Fruit fly (Drosophila melanogaster) whole organism, wandering third instar larva: Measurements from ENCODE around the gene Col4a1.

Source experiments
- Abd-B ChIP-seq: fragments of >200 bp; optimal IDR thresholded peaks from 2 replicates; lab custom pipeline; 2017; ENCODE audit warnings: missing biosample characterization, missing genetic modification characterization
- CG32264 ChIP-seq: fragments of 200-800 bp; sonication (Bioruptor generic); optimal IDR thresholded peaks from 2 replicates; lab custom pipeline; 2016; ENCODE audit warnings: missing biosample characterization, missing genetic modification characterization
- CG9705 ChIP-seq: fragments of 200-800 bp; sonication (Bioruptor generic); optimal IDR thresholded peaks from 2 replicates; lab custom pipeline; 2018; ENCODE audit warnings: missing biosample characterization, mild to moderate bottlenecking, missing genetic modification characterization
- CrebA ChIP-seq: fragments of 200-800 bp; sonication (Bioruptor generic); optimal IDR thresholded peaks from 2 replicates; lab custom pipeline; 2016; ENCODE audit warnings: missing biosample characterization, mild to moderate bottlenecking, missing genetic modification characterization, borderline replicate concordance
- Dfd ChIP-seq: fragments of >200 bp; optimal IDR thresholded peaks from 2 replicates; lab custom pipeline; 2017; ENCODE audit warnings: missing biosample characterization, missing genetic modification characterization
- Dif ChIP-seq: fragments of 200-275, 200-300 bp; sonication (Bioruptor generic); optimal IDR thresholded peaks from 2 replicates; lab custom pipeline; 2018; ENCODE audit warnings: missing biosample characterization, missing genetic modification characterization; ENCODE audit not compliant: partially characterized antibody
- GATAd ChIP-seq: sonication (Bioruptor generic); optimal IDR thresholded peaks from 2 replicates; lab custom pipeline; 2016; ENCODE audit warnings: missing biosample characterization, missing genetic modification characterization
- HLH106 ChIP-seq: fragments of 200-800 bp; optimal IDR thresholded peaks from 3 replicates; lab custom pipeline; 2019; ENCODE audit warnings: missing biosample characterization, mild to moderate bottlenecking, missing genetic modification characterization, moderate library complexity
- Hnf4 ChIP-seq: fragments of 200-800 bp; sonication (Bioruptor generic); optimal IDR thresholded peaks from 2 replicates; lab custom pipeline; 2016; ENCODE audit warnings: missing biosample characterization, mild to moderate bottlenecking, missing genetic modification characterization
- Hr78 ChIP-seq: fragments of >200 bp; optimal IDR thresholded peaks from 2 replicates; lab custom pipeline; 2017; ENCODE audit warnings: missing biosample characterization, missing genetic modification characterization
- Hr83 ChIP-seq: fragments of 200-300 bp; sonication (Bioruptor generic); optimal IDR thresholded peaks from 2 replicates; lab custom pipeline; 2016; ENCODE audit warnings: missing biosample characterization, mild to moderate bottlenecking, missing genetic modification characterization, moderate library complexity; ENCODE audit not compliant: poor library complexity, severe bottlenecking
- Jra ChIP-seq: sonication (Bioruptor generic); optimal IDR thresholded peaks from 2 replicates; lab custom pipeline; 2016; ENCODE audit warnings: missing biosample characterization, missing genetic modification characterization
- Mio ChIP-seq: sonication (Bioruptor generic); optimal IDR thresholded peaks from 2 replicates; lab custom pipeline; 2016; ENCODE audit warnings: missing biosample characterization, missing genetic modification characterization
- Myc ChIP-seq: fragments of >200 bp; optimal IDR thresholded peaks from 2 replicates; lab custom pipeline; 2017
- N ChIP-seq: fragments of >200 bp; optimal IDR thresholded peaks from 2 replicates; lab custom pipeline; 2018; ENCODE audit warnings: missing biosample characterization, missing external identifiers, missing genetic modification characterization
- OdsH ChIP-seq: fragments of 200-800 bp; sonication (Bioruptor generic); optimal IDR thresholded peaks from 2 replicates; lab custom pipeline; 2016; ENCODE audit warnings: missing biosample characterization, mild to moderate bottlenecking, missing genetic modification characterization
- Rel ChIP-seq, 2 experiments: fragments of 200-800 bp; sonication (Bioruptor generic) in 1 of 2; optimal IDR thresholded peaks; 2 replicates in 1 of 2; 3 replicates in 1 of 2; lab custom pipeline; 2016 to 2019; ENCODE audit warnings: mild to moderate bottlenecking in 2 of 2, missing biosample characterization in 2 of 2, missing genetic modification characterization in 2 of 2, moderate library complexity in 1 of 2
- Sp1 ChIP-seq: fragments of 200-800 bp; sonication (Bioruptor generic); optimal IDR thresholded peaks from 3 replicates; lab custom pipeline; 2019; ENCODE audit warnings: missing biosample characterization, mild to moderate bottlenecking, missing genetic modification characterization, moderate library complexity
- Vsx2 ChIP-seq: fragments of 200-300, 225-300 bp; sonication (Bioruptor generic); optimal IDR thresholded peaks from 2 replicates; lab custom pipeline; 2018; ENCODE audit warnings: missing biosample characterization, missing genetic modification characterization; ENCODE audit not compliant: partially characterized antibody
- br ChIP-seq: fragments of 200-800 bp; sonication (Bioruptor generic); optimal IDR thresholded peaks from 2 replicates; lab custom pipeline; 2016; ENCODE audit warnings: missing biosample characterization, missing genetic modification characterization
- brk ChIP-seq: fragments of 200-800 bp; sonication (Bioruptor generic); optimal IDR thresholded peaks from 2 replicates; lab custom pipeline; 2016; ENCODE audit warnings: missing biosample characterization, mild to moderate bottlenecking, missing genetic modification characterization
- dl ChIP-seq, 2 experiments: fragments of 175-275, 200-275 bp in 1 of 2; fragments of 200-275 bp in 1 of 2; sonication (Bioruptor generic); optimal IDR thresholded peaks; lab custom pipeline; 2018; ENCODE audit warnings: mild to moderate bottlenecking in 2 of 2, missing biosample characterization in 2 of 2, missing genetic modification characterization in 2 of 2, moderate library complexity in 2 of 2; ENCODE audit not compliant: partially characterized antibody in 2 of 2, insufficient read depth in 1 of 2
- dmrt93B ChIP-seq: fragments of 200-800 bp; sonication (Bioruptor generic); optimal IDR thresholded peaks from 2 replicates; lab custom pipeline; 2018; ENCODE audit warnings: missing biosample characterization, mild to moderate bottlenecking, missing genetic modification characterization
- dsf ChIP-seq: sonication (Bioruptor generic); optimal IDR thresholded peaks from 2 replicates; lab custom pipeline; 2016; ENCODE audit warnings: missing biosample characterization, missing genetic modification characterization, borderline replicate concordance
- ey ChIP-seq: fragments of 200-800 bp; sonication (Bioruptor generic); optimal IDR thresholded peaks from 2 replicates; lab custom pipeline; 2016; ENCODE audit warnings: missing biosample characterization, missing genetic modification characterization
- foxo ChIP-seq, 2 experiments: fragments of 200-800 bp; sonication (Bioruptor generic); optimal IDR thresholded peaks; 2 replicates in 1 of 2; 3 replicates in 1 of 2; lab custom pipeline; 2016 to 2017; ENCODE audit warnings: missing biosample characterization in 2 of 2, missing genetic modification characterization in 2 of 2
- fru ChIP-seq: fragments of 200-800 bp; sonication (Bioruptor generic); optimal IDR thresholded peaks from 3 replicates; lab custom pipeline; 2016; ENCODE audit warnings: missing biosample characterization, mild to moderate bottlenecking, missing genetic modification characterization
- h ChIP-seq: fragments of 200-800 bp; sonication (Bioruptor generic); optimal IDR thresholded peaks from 3 replicates; lab custom pipeline; 2016; ENCODE audit warnings: missing biosample characterization, mild to moderate bottlenecking, missing genetic modification characterization
- jim ChIP-seq: fragments of 175-275, 200-325 bp; sonication (Bioruptor generic); optimal IDR thresholded peaks from 2 replicates; lab custom pipeline; 2016; ENCODE audit warnings: missing biosample characterization, mild to moderate bottlenecking, missing genetic modification characterization
- lola ChIP-seq: fragments of >200 bp; optimal IDR thresholded peaks from 2 replicates; lab custom pipeline; 2017; ENCODE audit warnings: missing biosample characterization, missing genetic modification characterization
- pan ChIP-seq: fragments of >200 bp; optimal IDR thresholded peaks from 2 replicates; lab custom pipeline; 2017
- psq ChIP-seq: fragments of 200-800 bp; sonication (Bioruptor generic); optimal IDR thresholded peaks from 3 replicates; lab custom pipeline; 2017; ENCODE audit warnings: missing biosample characterization, mild to moderate bottlenecking, missing genetic modification characterization, moderate library complexity
- rgr ChIP-seq: fragments of 200-800 bp; sonication (Bioruptor generic); optimal IDR thresholded peaks from 3 replicates; lab custom pipeline; 2016; ENCODE audit warnings: missing biosample characterization, mild to moderate bottlenecking, missing genetic modification characterization
- sage ChIP-seq: fragments of 200-800 bp; sonication (Bioruptor generic); optimal IDR thresholded peaks from 2 replicates; lab custom pipeline; 2016; ENCODE audit warnings: missing biosample characterization, mild to moderate bottlenecking, missing genetic modification characterization
- sv ChIP-seq: fragments of 200-800 bp; sonication (Bioruptor generic); optimal IDR thresholded peaks from 3 replicates; lab custom pipeline; 2016; ENCODE audit warnings: missing biosample characterization, missing genetic modification characterization
- tai ChIP-seq: sonication (Bioruptor generic); optimal IDR thresholded peaks from 2 replicates; lab custom pipeline; 2016; ENCODE audit warnings: missing biosample characterization, missing genetic modification characterization
- usp ChIP-seq: fragments of >200 bp; optimal IDR thresholded peaks from 2 replicates; lab custom pipeline; 2017; ENCODE audit warnings: missing biosample characterization, missing genetic modification characterization
- woc ChIP-seq: sonication (Bioruptor generic); optimal IDR thresholded peaks from 2 replicates; lab custom pipeline; 2016; ENCODE audit warnings: missing biosample characterization, mild to moderate bottlenecking, missing genetic modification characterization

Col4a1 gene

dm6 chr2L:4998571-4999191 lies 30.7 kb upstream of the Col4a1 start:
- no peak for TF ChIP-seq jim (GFP tag; lab: Kevin White, UChicago)

dm6 chr2L:4999389-5000032 lies 29.9 kb upstream of the Col4a1 start:
- peak; percentile 23 for TF ChIP-seq dmrt93B (GFP tag; lab: Kevin White, UChicago)
- TF ChIP-seq CG32264, result peak; percentile 56
- no peak for TF ChIP-seq Dfd (GFP tag; lab: Kevin White, UChicago)
- no peak for TF ChIP-seq jim (GFP tag; lab: Kevin White, UChicago)
- TF ChIP-seq CrebA (GFP tag; lab: Kevin White, UChicago), result peak; percentile 44
- TF ChIP-seq pan (lab: Kevin White, UChicago), result no peak
- TF ChIP-seq woc (GFP tag; lab: Kevin White, UChicago), result no peak
- no peak for TF ChIP-seq GATAd (GFP tag; lab: Kevin White, UChicago)
- TF ChIP-seq Abd-B (GFP tag; lab: Kevin White, UChicago), result no peak
- no peak for TF ChIP-seq Dif
- TF ChIP-seq Hnf4 (GFP tag; lab: Kevin White, UChicago), result peak; percentile 75
- peak; percentile 73 for TF ChIP-seq fru
- no peak for TF ChIP-seq Hr83 (GFP tag; lab: Kevin White, UChicago)
- TF ChIP-seq sage (GFP tag; lab: Kevin White, UChicago), result no peak
- TF ChIP-seq OdsH, result peak; percentile 59
- peak; percentile 49 for TF ChIP-seq Sp1 (GFP tag; lab: Kevin White, UChicago)
- TF ChIP-seq ey (GFP tag; lab: Kevin White, UChicago), result peak; percentile 81
- TF ChIP-seq Hr78 (GFP tag; lab: Kevin White, UChicago), result no peak
- TF ChIP-seq N, result no peak
- no peak for TF ChIP-seq Rel (GFP tag; optimal IDR thresholded peaks at IDR 0.05; lab: Kevin White, UChicago)
- peak; percentile 7 for TF ChIP-seq Rel (tag; optimal IDR thresholded peaks at IDR 0.05; lab: Kevin White, UChicago)
- peak; percentile 49 for TF ChIP-seq Mio (GFP tag; lab: Kevin White, UChicago)
- TF ChIP-seq CG9705, result peak; percentile 27
- no peak for TF ChIP-seq dl (GFP tag; optimal IDR thresholded peaks at IDR 0.05; lab: Kevin White, UChicago; ENCODE audit: insufficient read depth in 1 of 2, partially characterized antibody in 2 of 2)
- no peak for TF ChIP-seq usp (GFP tag; lab: Kevin White, UChicago)
- TF ChIP-seq dsf, result no peak
- peak; percentile 85 for TF ChIP-seq h (GFP tag; lab: Kevin White, UChicago)
- TF ChIP-seq psq (GFP tag; lab: Kevin White, UChicago), result peak; percentile 7
- peak; percentile 26 for TF ChIP-seq sv (GFP tag; lab: Kevin White, UChicago)
- TF ChIP-seq lola, result no peak
- peak; percentile 81 for TF ChIP-seq rgr (GFP tag; lab: Kevin White, UChicago)
- peak; percentile 73 for TF ChIP-seq tai
- TF ChIP-seq Jra (GFP tag; lab: Kevin White, UChicago), result no peak
- TF ChIP-seq brk, result peak; percentile 25
- TF ChIP-seq Vsx2 (GFP tag; lab: Kevin White, UChicago), result no peak
- TF ChIP-seq br, result peak; percentile 79
- TF ChIP-seq Myc (lab: Kevin White, UChicago), result no peak
- TF ChIP-seq HLH106 (tag; lab: Kevin White, UChicago), result peak; percentile 79
- peak; percentile 24 to 84 for TF ChIP-seq foxo (GFP tag; optimal IDR thresholded peaks at IDR 0.05; lab: Kevin White, UChicago)
